Fruit fly (Drosophila melanogaster) ovary, adult (tissue): ENCODE results near the gene Grik.

ENCODE experiments used
- CG17801 ChIP-seq: fragments of 200-800 bp; optimal IDR thresholded peaks from 2 replicates; lab custom pipeline; 2019; ENCODE audit warnings: missing biosample characterization, mild to moderate bottlenecking, missing genetic modification characterization, moderate library complexity; ENCODE audit not compliant: partially characterized antibody

The Grik gene

dm6 chr3R:20901656-20902055, at the start of gene Grik:
Gene Grik, plus strand, starts transcription at chr3R:20901956.
- no peak for TF ChIP-seq CG17801 (GFP tag; lab: Kevin White, UChicago)

DNA sequence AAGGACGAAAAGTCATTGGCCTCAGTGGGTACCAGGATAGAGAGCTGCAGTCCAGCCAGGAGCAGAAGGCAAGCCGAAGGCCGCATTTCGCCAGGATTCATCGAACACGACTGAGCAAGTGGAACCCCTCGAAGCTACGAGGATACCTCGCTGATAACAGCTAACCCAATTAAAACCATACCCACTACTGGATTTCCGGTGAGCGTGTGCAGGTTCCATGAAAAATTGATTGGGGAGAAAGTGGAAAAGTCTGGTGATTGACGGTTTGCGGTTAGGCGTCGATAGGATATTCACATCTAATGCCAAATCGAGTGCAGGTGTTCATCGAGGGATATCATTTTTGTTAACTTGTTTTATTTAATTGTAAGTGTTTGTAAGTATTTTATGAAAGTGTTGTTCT, 41.9 kb upstream of the Grik start, which contains the start of gene Ir93a:
Ir93a (minus strand) TSS at position 101 of the 400 bp plus-strand sequence.
- TF ChIP-seq CG17801 (GFP tag; lab: Kevin White, UChicago): no peak

DNA sequence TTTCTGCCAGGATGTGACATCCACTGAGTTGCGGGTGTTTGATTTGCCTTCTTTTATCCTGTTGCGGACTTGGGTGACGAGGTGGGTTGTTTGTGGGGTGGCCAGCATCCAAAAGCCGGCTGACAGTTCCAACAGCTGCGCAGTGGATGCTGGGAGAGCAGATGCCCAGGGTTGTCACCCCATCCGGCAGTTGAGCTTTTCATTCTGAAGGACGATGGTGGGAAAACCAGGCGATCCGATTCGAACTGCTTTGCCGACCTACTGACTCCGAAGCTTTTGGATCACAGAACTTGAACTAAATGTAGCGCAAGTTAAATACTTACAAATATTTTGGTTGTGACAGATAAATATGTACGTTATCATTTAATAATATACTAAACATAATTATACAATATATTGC, 35.6 kb upstream of the Grik start, which contains the start of gene KaiR1D:
KaiR1D (minus strand) TSS at position 28 of the 400 bp plus-strand sequence.
- no peak for TF ChIP-seq CG17801 (GFP tag; lab: Kevin White, UChicago)

DNA sequence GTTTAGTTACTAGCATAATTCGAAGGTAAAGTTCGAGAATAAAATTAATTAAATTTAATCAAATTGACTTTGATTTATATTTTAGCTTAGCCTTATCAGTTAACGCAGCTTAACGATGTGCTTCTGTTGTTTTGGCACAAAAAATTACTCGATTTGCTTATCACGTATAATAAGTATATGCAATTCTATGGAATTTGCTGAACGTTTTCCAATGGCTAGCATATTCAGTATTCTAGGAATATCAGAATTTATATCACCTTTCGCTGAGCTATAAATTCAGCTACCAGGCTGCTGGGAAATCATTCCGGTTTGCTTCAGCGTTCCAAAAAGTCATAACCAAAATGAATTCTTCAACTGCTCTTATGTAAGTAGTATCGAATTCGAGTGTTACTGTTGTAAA, 31.0 kb upstream of the Grik start, which contains the start of gene TotA:
TotA (plus strand) TSS at position 301 of the 400 bp plus-strand sequence.
- TF ChIP-seq CG17801 (GFP tag; lab: Kevin White, UChicago): no peak

- no peak for TF ChIP-seq CG17801 (GFP tag; lab: Kevin White, UChicago)
Observed at dm6 chr3R:20872688-20873087, 29.1 kb upstream of the Grik start, which contains the start of gene TotC. Gene TotC, plus strand, starts transcription at chr3R:20872988.

dm6 chr3R:20873638-20874037, 28.1 kb upstream of the Grik start, which contains the start of gene TotB:
Gene TotB, plus strand, starts transcription at chr3R:20873938.
- no peak for TF ChIP-seq CG17801 (GFP tag; lab: Kevin White, UChicago)

DNA sequence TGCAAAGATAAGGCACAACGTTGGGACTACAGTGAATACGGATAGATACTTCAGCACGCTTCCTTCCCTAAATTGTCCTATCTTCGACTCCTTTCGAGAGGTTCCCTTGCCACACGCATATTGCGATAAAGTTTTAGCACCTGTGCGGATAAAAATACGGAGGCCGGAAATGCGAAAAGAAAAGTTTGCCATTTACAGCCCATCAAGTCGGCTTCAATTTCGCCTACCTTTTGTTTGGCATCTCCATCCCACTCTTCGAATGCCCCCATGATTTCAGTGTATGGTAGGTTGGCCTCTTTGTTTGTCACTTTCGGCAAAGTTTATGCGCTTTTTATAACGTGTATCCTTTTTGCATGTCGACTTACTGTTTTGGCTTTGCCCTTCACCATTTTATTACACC, 25.1 kb upstream of the Grik start:
- TF ChIP-seq CG17801 (GFP tag; lab: Kevin White, UChicago): no peak

DNA sequence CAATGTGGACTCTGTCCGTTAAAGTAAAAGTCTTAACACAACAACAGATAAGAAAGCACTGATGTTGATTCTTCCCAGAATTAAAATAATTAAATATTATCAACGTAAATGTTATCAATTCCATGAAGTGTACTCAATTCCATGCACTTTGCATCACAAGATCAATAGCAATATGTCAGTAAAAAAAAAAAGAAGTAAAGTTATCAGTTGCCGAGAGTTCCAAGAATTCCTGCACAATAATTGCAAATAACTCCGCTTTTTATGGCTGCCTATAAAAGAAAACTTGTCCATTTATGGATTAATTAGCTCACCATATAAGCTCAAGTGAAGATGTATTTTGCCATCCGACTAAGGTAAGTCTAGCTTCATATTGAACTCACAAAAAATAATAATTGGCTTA, 24.3 kb upstream of the Grik start, which contains the start of gene TotZ:
TotZ (plus strand) TSS at position 301 of the 400 bp plus-strand sequence.
- TF ChIP-seq CG17801 (GFP tag; lab: Kevin White, UChicago): no peak

DNA sequence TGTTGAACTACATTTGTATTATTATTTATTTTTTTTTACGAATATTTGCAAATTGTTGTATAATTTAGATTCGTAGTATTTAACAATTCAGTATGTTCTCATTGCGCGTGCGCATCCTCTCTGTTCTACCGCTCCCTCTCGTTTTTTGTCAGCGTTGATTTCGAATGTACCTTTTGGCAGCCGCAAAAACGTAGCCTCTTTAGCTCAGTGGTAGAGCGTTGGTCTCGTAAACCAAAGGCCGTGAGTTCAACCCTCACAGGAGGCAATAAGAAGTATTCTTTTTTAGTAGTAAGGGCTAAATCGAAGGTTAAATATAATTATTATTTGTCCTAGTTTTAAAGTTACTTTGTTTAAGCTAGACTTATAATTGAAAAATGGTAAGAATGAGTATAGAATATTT, 11.3 kb upstream of the Grik start:
- no peak for TF ChIP-seq CG17801 (GFP tag; lab: Kevin White, UChicago)

- TF ChIP-seq CG17801 (GFP tag; lab: Kevin White, UChicago): peak; percentile 38
Observed at dm6 chr3R:20890920-20891319, 10.8 kb upstream of the Grik start.

DNA sequence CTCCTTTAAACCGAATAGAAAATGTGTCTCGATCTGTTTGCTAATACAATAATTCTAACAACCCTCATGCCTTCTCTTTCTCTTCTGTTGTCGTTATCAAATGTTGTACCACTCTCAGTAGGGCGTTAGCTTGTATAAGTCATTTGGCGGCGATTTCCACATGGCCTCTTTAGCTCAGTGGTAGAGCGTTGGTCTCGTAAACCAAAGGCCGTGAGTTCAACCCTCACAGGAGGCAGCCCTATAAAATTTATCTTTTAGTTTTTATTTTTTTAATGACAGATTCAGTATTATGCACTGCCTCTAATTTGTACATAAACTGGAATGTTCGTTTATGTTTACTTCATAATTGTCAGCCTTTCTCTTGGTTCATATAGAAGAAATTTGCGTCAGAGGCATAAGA, 10.3 kb upstream of the Grik start:
- no peak for TF ChIP-seq CG17801 (GFP tag; lab: Kevin White, UChicago)

- no peak for TF ChIP-seq CG17801 (GFP tag; lab: Kevin White, UChicago)
Observed at dm6 chr3R:20897128-20897527, 4.6 kb upstream of the Grik start, which contains the start of gene Ktl. Gene Ktl, minus strand, starts transcription at chr3R:20897320.

- no peak for TF ChIP-seq CG17801 (GFP tag; lab: Kevin White, UChicago)
Observed at dm6 chr3R:20905418-20905817, 3.7 kb downstream of the Grik start, which contains the start of gene TotX. Gene TotX, minus strand, starts transcription at chr3R:20905518.

DNA sequence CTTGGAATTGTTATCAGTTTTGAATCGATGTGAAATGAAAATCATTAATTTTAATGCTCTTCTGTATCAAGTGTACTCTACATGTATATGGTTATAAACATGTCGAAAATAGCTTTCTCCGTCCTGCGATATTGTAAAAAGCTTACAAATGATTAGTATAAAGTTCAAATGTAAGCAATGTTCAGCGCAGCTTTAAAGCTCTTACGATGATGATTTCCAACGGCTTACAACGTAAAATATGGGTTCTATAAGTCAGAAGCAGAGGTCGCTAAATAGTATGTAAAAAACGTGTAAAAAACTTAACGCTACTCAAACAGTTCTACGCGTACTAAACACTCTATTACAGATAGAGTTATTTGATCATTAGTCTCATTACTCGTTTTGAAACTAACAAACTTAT, 6.9 kb downstream of the Grik start:
- no peak for TF ChIP-seq CG17801 (GFP tag; lab: Kevin White, UChicago)

DNA sequence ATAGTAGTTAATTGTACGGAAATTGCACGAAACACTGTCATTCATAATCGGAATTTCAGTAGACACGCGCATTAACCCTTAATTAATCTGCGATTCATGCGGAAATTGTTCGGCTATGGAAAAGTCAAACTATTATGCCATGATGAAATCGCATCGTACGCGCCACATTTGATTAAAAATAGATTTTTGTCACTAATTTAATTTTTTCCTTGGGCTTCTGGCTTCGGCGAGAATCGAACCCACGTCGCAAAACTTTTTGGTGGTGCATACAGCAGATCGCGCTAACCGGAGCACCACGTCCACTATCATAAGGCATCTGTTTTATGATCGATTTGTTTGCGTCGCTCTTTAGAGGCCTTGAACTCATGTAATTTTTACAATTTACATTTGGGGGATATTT, 11.0 kb downstream of the Grik start:
- no peak for TF ChIP-seq CG17801 (GFP tag; lab: Kevin White, UChicago)

DNA sequence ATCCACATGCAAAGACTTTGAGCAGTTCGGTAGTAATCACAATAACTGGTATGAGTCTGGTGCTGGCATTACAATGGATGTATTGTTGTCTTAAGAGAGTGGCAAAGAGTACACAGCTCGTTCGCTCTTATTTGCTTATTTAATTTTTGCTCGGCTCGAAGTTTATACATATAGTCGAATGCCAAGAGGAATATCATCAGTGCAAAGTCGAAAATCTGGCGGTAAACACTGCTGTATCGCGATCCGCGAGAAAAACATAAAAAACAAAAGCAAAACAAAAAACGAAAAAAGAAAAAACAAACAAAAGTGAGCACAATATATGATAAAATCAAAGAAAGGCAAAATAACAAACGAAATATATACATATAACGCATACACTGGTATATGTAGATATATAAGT, 12.3 kb downstream of the Grik start, which contains the start of gene hdly:
hdly (plus strand) TSS at position 194 of the 400 bp plus-strand sequence.
- peak; percentile 96 for TF ChIP-seq CG17801 (GFP tag; lab: Kevin White, UChicago)
